Worm (Caenorhabditis elegans): ENCODE data around the gene C05E4.12.

DNA sequence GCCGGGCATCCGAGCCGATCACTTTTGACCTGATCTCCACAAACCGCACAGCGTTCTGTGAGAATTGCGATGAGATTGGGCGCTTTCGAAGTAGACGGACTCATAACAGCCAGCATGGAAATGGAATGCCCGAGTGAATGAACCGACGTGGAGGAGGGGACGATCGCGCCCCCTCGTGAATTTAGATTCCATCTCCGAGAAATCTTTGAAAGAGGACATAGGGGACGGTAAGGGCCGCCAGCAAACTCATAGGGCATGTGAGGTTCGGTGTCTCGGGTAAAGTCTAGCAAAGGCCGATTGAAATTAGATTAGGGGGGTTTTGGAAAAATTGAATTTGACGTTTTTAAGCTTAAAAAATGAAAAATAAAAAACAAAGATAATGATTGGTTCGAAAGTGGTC, 42.7 kb upstream of the C05E4.12 start, which contains the start of gene nhr-270:
- TF ChIP-seq W03F9.2 (tag; optimal IDR thresholded peaks at IDR 0.05) (no peak), him-1 (tag; optimal IDR thresholded peaks at IDR 0.05) (no peak), dao-5 (tag; optimal IDR thresholded peaks at IDR 0.05) (no peak)

All from whole organism, L4/young adult.